Fruit fly (Drosophila melanogaster) whole organism, embryonic: ENCODE data around the gene CG6937.
A peak's percentile ranks its signal among the peaks of the same experiment; 100 is the strongest.

Experiments used
- C15 ChIP-seq: fragments of 200-800 bp; sonication (Bioruptor generic); IDR thresholded peaks from 3 replicates; pipeline ENCODE4 v1.3.6; 2022; ENCODE audit warnings: missing biosample characterization, missing genetic modification characterization
- CG10565 ChIP-seq: fragments of 200-800 bp; sonication (Bioruptor generic); optimal IDR thresholded peaks from 3 replicates; lab custom pipeline; 2016; ENCODE audit warnings: missing biosample characterization, mild to moderate bottlenecking, missing genetic modification characterization
- CG12299 ChIP-seq: fragments of 200-800 bp; sonication (Bioruptor generic); optimal IDR thresholded peaks from 2 replicates; lab custom pipeline; 2018; ENCODE audit warnings: missing biosample characterization, mild to moderate bottlenecking, missing genetic modification characterization
- CG12391 ChIP-seq: fragments of 200-800 bp; sonication (Bioruptor generic); optimal IDR thresholded peaks from 3 replicates; lab custom pipeline; 2018; ENCODE audit warnings: missing biosample characterization, mild to moderate bottlenecking, missing genetic modification characterization, moderate library complexity
- CG13287 ChIP-seq: fragments of 200-800 bp; sonication (Bioruptor generic); IDR thresholded peaks from 2 replicates; pipeline ENCODE4 v1.3.6; 2022; ENCODE audit warnings: missing biosample characterization, missing genetic modification characterization; ENCODE audit not compliant: partially characterized antibody
- CG13775 ChIP-seq: fragments of 200-800 bp; sonication (Bioruptor generic); optimal IDR thresholded peaks from 3 replicates; lab custom pipeline; 2017; ENCODE audit warnings: missing biosample characterization, mild to moderate bottlenecking, missing genetic modification characterization
- CG2129 ChIP-seq: fragments of 200-800 bp; sonication (Bioruptor generic); IDR thresholded peaks from 2 replicates; pipeline ENCODE4 v1.3.6; 2022; ENCODE audit warnings: missing biosample characterization, missing genetic modification characterization; ENCODE audit not compliant: partially characterized antibody
- CG3163 ChIP-seq: fragments of 200-800 bp; sonication (Bioruptor generic); optimal IDR thresholded peaks from 3 replicates; lab custom pipeline; 2016; ENCODE audit warnings: missing biosample characterization, missing genetic modification characterization
- CG33213 ChIP-seq: fragments of 200-800 bp; sonication (Bioruptor generic); optimal IDR thresholded peaks from 3 replicates; lab custom pipeline; 2016; ENCODE audit warnings: missing biosample characterization, missing genetic modification characterization
- CG4617 ChIP-seq: fragments of 200-800 bp; sonication (Bioruptor generic); optimal IDR thresholded peaks from 3 replicates; lab custom pipeline; 2016; ENCODE audit warnings: missing biosample characterization, missing genetic modification characterization, borderline replicate concordance
- CG4854 ChIP-seq: fragments of 200-800 bp; sonication (Bioruptor generic); optimal IDR thresholded peaks from 2 replicates; lab custom pipeline; 2016; ENCODE audit warnings: missing biosample characterization, missing genetic modification characterization, inconsistent platforms
- CG5180 ChIP-seq: fragments of 200-800 bp; sonication (Bioruptor generic); optimal IDR thresholded peaks from 3 replicates; lab custom pipeline; 2017; ENCODE audit warnings: missing biosample characterization, missing genetic modification characterization, mild to moderate bottlenecking, moderate library complexity, missing genetic modification reagents
- CG6175 ChIP-seq: fragments of 200-800 bp; sonication (Bioruptor generic); IDR thresholded peaks from 3 replicates; pipeline ENCODE4 v1.3.6; 2022; ENCODE audit warnings: missing biosample characterization, missing genetic modification characterization
- CG6791 ChIP-seq: fragments of 200-800 bp; sonication (Bioruptor generic); IDR thresholded peaks from 3 replicates; pipeline ENCODE4 v1.3.6; 2022; ENCODE audit warnings: missing biosample characterization, missing genetic modification characterization; ENCODE audit not compliant: partially characterized antibody
- CG7745 ChIP-seq: fragments of 200-800 bp; sonication (Bioruptor generic); optimal IDR thresholded peaks from 2 replicates; lab custom pipeline; 2018; ENCODE audit warnings: missing biosample characterization, mild to moderate bottlenecking, missing genetic modification characterization, moderate library complexity
- CG8765 ChIP-seq: fragments of 200-800 bp; sonication (Bioruptor generic); IDR thresholded peaks from 2 replicates; pipeline ENCODE4 v1.3.6; 2022; ENCODE audit warnings: missing biosample characterization, missing genetic modification characterization
- CG9876 ChIP-seq: fragments of 200-800 bp; sonication (Bioruptor generic); optimal IDR thresholded peaks from 2 replicates; lab custom pipeline; 2016; ENCODE audit warnings: missing biosample characterization, missing genetic modification characterization
- CHES-1-like ChIP-seq: fragments of 200-800 bp; sonication (Bioruptor generic); optimal IDR thresholded peaks from 2 replicates; lab custom pipeline; 2016; ENCODE audit warnings: missing biosample characterization, missing genetic modification characterization
- CoRest ChIP-seq: fragments of 200-800 bp; sonication (Bioruptor generic); optimal IDR thresholded peaks from 3 replicates; lab custom pipeline; 2018; ENCODE audit warnings: missing biosample characterization, mild to moderate bottlenecking, missing genetic modification characterization, moderate library complexity
- Dip2 ChIP-seq: fragments of 200-800 bp; sonication (Bioruptor generic); IDR thresholded peaks from 2 replicates; pipeline ENCODE4 v1.3.6; 2022; ENCODE audit warnings: missing biosample characterization, missing genetic modification characterization
- E2f2 ChIP-seq: fragments of 200-800 bp; sonication (Bioruptor generic); IDR thresholded peaks from 2 replicates; pipeline ENCODE4 v1.3.6; 2022; ENCODE audit warnings: missing biosample characterization, missing genetic modification characterization
- Ets65A ChIP-seq: fragments of 200-800 bp; sonication (Bioruptor generic); peaks from one replicate; lab custom pipeline; 2016; ENCODE audit warnings: missing biosample characterization, missing genetic modification characterization
- Fer1 ChIP-seq: fragments of 200-800 bp; sonication (Bioruptor generic); optimal IDR thresholded peaks from 2 replicates; lab custom pipeline; 2017; ENCODE audit warnings: missing biosample characterization, mild to moderate bottlenecking, missing genetic modification characterization
- Hr3 ChIP-seq: fragments of 200-800 bp; sonication (Bioruptor generic); optimal IDR thresholded peaks from 3 replicates; lab custom pipeline; 2016; ENCODE audit warnings: missing biosample characterization, missing genetic modification characterization
- Hsf ChIP-seq: fragments of 200-800 bp; sonication (Bioruptor generic); optimal IDR thresholded peaks from 3 replicates; lab custom pipeline; 2016; ENCODE audit warnings: missing biosample characterization, missing genetic modification characterization
- MESR4 ChIP-seq: fragments of 200-800 bp; sonication (Bioruptor generic); optimal IDR thresholded peaks from 2 replicates; lab custom pipeline; 2018; ENCODE audit warnings: missing biosample characterization, mild to moderate bottlenecking, missing genetic modification characterization, moderate library complexity
- Max ChIP-seq: fragments of 200-800 bp; sonication (Bioruptor generic); optimal IDR thresholded peaks from 2 replicates; lab custom pipeline; 2016; ENCODE audit warnings: missing biosample characterization, mild to moderate bottlenecking, missing genetic modification characterization
- Nf-YC ChIP-seq: fragments of 200-800 bp; optimal IDR thresholded peaks from 3 replicates; lab custom pipeline; 2019; ENCODE audit warnings: missing biosample characterization, mild to moderate bottlenecking, missing genetic modification characterization, moderate library complexity
- Six4 ChIP-seq: fragments of 200-800 bp; sonication (Bioruptor generic); optimal IDR thresholded peaks from 2 replicates; lab custom pipeline; 2016; ENCODE audit warnings: missing biosample characterization, missing genetic modification characterization
- Sry-δ ChIP-seq: fragments of 200-800 bp; sonication (Bioruptor generic); optimal IDR thresholded peaks from 2 replicates; lab custom pipeline; 2016; ENCODE audit warnings: missing biosample characterization, missing genetic modification characterization
- Xrp1 ChIP-seq: fragments of 200-800 bp; sonication (Bioruptor generic); IDR thresholded peaks from 2 replicates; pipeline ENCODE4 v1.3.6; 2022; ENCODE audit warnings: missing biosample characterization, missing genetic modification characterization
- ara ChIP-seq: fragments of 200-800 bp; sonication (Bioruptor generic); IDR thresholded peaks from 2 replicates; pipeline ENCODE4 v1.3.6; 2022; ENCODE audit warnings: missing biosample characterization, missing genetic modification characterization
- ash1 ChIP-seq: fragments of 200-800 bp; sonication (Bioruptor generic); optimal IDR thresholded peaks from 2 replicates; lab custom pipeline; 2018; ENCODE audit warnings: missing biosample characterization, mild to moderate bottlenecking, missing genetic modification characterization
- az2 ChIP-seq: fragments of 200-800 bp; sonication (Bioruptor generic); optimal IDR thresholded peaks from 3 replicates; lab custom pipeline; 2016; ENCODE audit warnings: missing biosample characterization, missing genetic modification characterization
- cad ChIP-seq: fragments of >200 bp; optimal IDR thresholded peaks from 2 replicates; lab custom pipeline; 2017; ENCODE audit warnings: missing biosample characterization, missing genetic modification characterization
- crp ChIP-seq, 2 experiments: fragments of 200-800 bp; sonication (Bioruptor generic); optimal IDR thresholded peaks; 2 replicates in 1 of 2; 3 replicates in 1 of 2; lab custom pipeline; 2017; ENCODE audit warnings: missing biosample characterization in 2 of 2, missing genetic modification characterization in 2 of 2, mild to moderate bottlenecking in 1 of 2, moderate library complexity in 1 of 2
- dan ChIP-seq: fragments of 200-800 bp; sonication (Bioruptor generic); IDR thresholded peaks from 2 replicates; pipeline ENCODE4 v1.3.6; 2022; ENCODE audit warnings: missing biosample characterization, missing genetic modification characterization
- dm ChIP-seq: fragments of 200-800 bp; sonication (Bioruptor generic); optimal IDR thresholded peaks from 3 replicates; lab custom pipeline; 2016; ENCODE audit warnings: missing biosample characterization, missing genetic modification characterization
- dpn ChIP-seq, 2 experiments: fragments of 200-800 bp; sonication (Bioruptor generic); optimal IDR thresholded peaks; 3 replicates each; lab custom pipeline; 2016; ENCODE audit warnings: missing biosample characterization in 2 of 2, missing genetic modification characterization in 2 of 2
- ftz-f1 ChIP-seq: fragments of 200-800 bp; sonication (Bioruptor generic); optimal IDR thresholded peaks from 2 replicates; lab custom pipeline; 2016; ENCODE audit warnings: missing biosample characterization, missing genetic modification characterization
- gfzf ChIP-seq: fragments of 200-800 bp; sonication (Bioruptor generic); optimal IDR thresholded peaks from 2 replicates; lab custom pipeline; 2016; ENCODE audit warnings: missing biosample characterization, mild to moderate bottlenecking, missing genetic modification characterization, moderate library complexity
- ham ChIP-seq: fragments of 200-800 bp; sonication (Bioruptor generic); IDR thresholded peaks from 2 replicates; pipeline ENCODE4 v1.3.6; 2022; ENCODE audit warnings: missing biosample characterization, missing genetic modification characterization
- hb ChIP-seq: fragments of 200-800 bp; sonication (Bioruptor generic); IDR thresholded peaks from 3 replicates; pipeline ENCODE4 v1.3.6; 2022; ENCODE audit warnings: missing biosample characterization, missing genetic modification characterization; ENCODE audit not compliant: partially characterized antibody
- pzg ChIP-seq: fragments of 200-800 bp; sonication (Bioruptor generic); optimal IDR thresholded peaks from 3 replicates; lab custom pipeline; 2018; ENCODE audit warnings: missing biosample characterization, mild to moderate bottlenecking, missing genetic modification characterization, moderate library complexity
- row ChIP-seq: fragments of 200-800 bp; sonication (Bioruptor generic); IDR thresholded peaks from 3 replicates; pipeline ENCODE4 v1.3.6; 2022; ENCODE audit warnings: missing biosample characterization, missing genetic modification characterization
- sc ChIP-seq, 3 experiments: fragments of >200 bp in 2 of 3; fragments of 200-800 bp in 1 of 3; sonication (Bioruptor generic) in 1 of 3; optimal IDR thresholded peaks; 2 replicates in 2 of 3; 3 replicates in 1 of 3; lab custom pipeline; 2017; ENCODE audit warnings: mild to moderate bottlenecking in 1 of 3, missing biosample characterization in 1 of 3, missing genetic modification characterization in 1 of 3, missing genetic modification reagents in 1 of 3
- sisA ChIP-seq: fragments of 200-800 bp; sonication (Bioruptor generic); IDR thresholded peaks from 2 replicates; pipeline ENCODE4 v1.3.6; 2022; ENCODE audit warnings: missing biosample characterization, missing genetic modification characterization
- tin ChIP-seq: fragments of 200-800 bp; sonication (Bioruptor generic); optimal IDR thresholded peaks from 3 replicates; lab custom pipeline; 2016; ENCODE audit warnings: missing biosample characterization, missing genetic modification characterization
- zen ChIP-seq: fragments of 200-800 bp; sonication (Bioruptor generic); optimal IDR thresholded peaks from 3 replicates; lab custom pipeline; 2018; ENCODE audit warnings: missing biosample characterization, mild to moderate bottlenecking, missing genetic modification characterization, moderate library complexity
- zfh1 ChIP-seq: fragments of 200-800 bp; sonication (Bioruptor generic); IDR thresholded peaks from 3 replicates; pipeline ENCODE4 v1.3.6; 2022; ENCODE audit warnings: missing biosample characterization, missing genetic modification characterization

Gene CG6937

DNA sequence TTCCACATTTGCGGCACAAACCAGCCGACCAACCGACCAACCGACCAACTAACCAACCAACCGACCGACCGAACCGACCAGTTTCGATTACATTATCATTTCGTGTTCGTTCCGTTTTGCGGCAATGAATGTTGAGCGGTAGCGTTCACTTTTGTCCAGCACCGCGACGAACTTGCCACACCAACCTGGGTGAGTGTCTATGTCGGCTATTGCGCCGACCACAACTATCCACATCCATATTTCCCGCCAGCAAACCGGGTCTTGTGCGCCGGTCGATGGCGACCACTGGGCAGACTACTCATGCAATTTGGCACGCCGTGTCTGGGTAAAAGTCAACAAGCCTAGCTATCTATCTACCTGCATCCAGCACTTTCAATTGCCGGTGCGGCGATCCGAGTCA lies 7.6 kb upstream of the CG6937 start:
- TF ChIP-seq CG4854 (no peak), gfzf (no peak), CG2129 (no peak), CG8765 (GFP tag; lab: Robert Waterston, UW) (no peak), CG5180 (GFP tag; lab: Kevin White, UChicago) (peak; percentile 73), ham (GFP tag; lab: Robert Waterston, UW) (no peak), Xrp1 (GFP tag; lab: Robert Waterston, UW) (no peak), ara (no peak), CG6175 (GFP tag; lab: Robert Waterston, UW) (peak; percentile 55; the same call in 1 of the 3 replicates), row (no peak)

DNA sequence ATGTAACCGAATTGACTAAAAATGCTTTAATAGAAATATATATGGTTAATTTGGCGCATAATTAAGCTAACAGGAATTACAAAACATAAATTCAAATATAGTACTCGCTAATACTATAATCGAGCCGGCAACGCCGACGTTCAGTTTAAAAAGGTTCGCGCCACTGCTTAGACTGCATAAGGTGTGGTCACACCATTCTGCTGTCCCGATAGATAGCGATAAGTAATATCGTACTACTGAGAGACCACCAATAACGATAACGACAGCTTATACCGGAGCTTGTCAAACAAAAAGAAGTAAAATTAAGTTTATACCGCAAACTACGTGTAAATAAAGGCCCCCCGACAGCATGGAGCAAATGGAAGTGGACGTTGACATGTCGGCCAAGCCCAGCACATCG lies 4.0 kb upstream of the CG6937 start, which contains the start of gene CSN6:
Gene CSN6, plus strand, starts transcription at position 228 of the 400 bp plus-strand sequence.
- TF ChIP-seq hb (peak; percentile 88), cad (no peak), sc (optimal IDR thresholded peaks at IDR 0.05; lab: Kevin White, UChicago) (no peak), sc (GFP tag; optimal IDR thresholded peaks at IDR 0.05; lab: Kevin White, UChicago) (no peak), CG13775 (GFP tag; lab: Kevin White, UChicago) (no peak), CG6791 (GFP tag; lab: Robert Waterston, UW) (peak; percentile 90), dm (GFP tag; lab: Kevin White, UChicago) (peak; percentile 8), dan (GFP tag; lab: Robert Waterston, UW) (no peak), tin (GFP tag; lab: Kevin White, UChicago) (peak; percentile 1), dpn (GFP tag; optimal IDR thresholded peaks at IDR 0.05; lab: Kevin White, UChicago) (peak in 1 of 2 experiments; percentile 22), ftz-f1 (GFP tag; lab: Kevin White, UChicago) (peak; percentile 42), CG10565 (GFP tag; lab: Kevin White, UChicago) (no peak), CG12299 (no peak), MESR4 (GFP tag; lab: Kevin White, UChicago) (peak; percentile 56), Sry-δ (GFP tag; lab: Kevin White, UChicago) (peak; percentile 91), CG3163 (GFP tag; lab: Kevin White, UChicago) (no peak), Fer1 (GFP tag; lab: Kevin White, UChicago) (peak; percentile 20), sisA (no peak), CG4617 (GFP tag; lab: Kevin White, UChicago) (peak; percentile 37), Max (no peak), CG9876 (GFP tag; lab: Kevin White, UChicago) (no peak), Six4 (no peak), CG12391 (tag; lab: Kevin White, UChicago) (no peak), crp (GFP tag; optimal IDR thresholded peaks at IDR 0.05; lab: Kevin White, UChicago) (peak in 1 of 2 experiments; percentile 57), az2 (no peak), CG7745 (tag; lab: Kevin White, UChicago) (no peak), Hsf (GFP tag; lab: Kevin White, UChicago) (no peak), CoRest (tag; lab: Kevin White, UChicago) (peak; percentile 9), zfh1 (GFP tag; lab: Robert Waterston, UW) (no peak), CG13287 (GFP tag; lab: Robert Waterston, UW) (peak; percentile 96), C15 (GFP tag; lab: Robert Waterston, UW) (no peak; the same call in 2 of the 3 replicates), Nf-YC (tag; lab: Kevin White, UChicago) (peak; percentile 68), CHES-1-like (GFP tag; lab: Kevin White, UChicago) (no peak), zen (peak; percentile 27), Hr3 (no peak), ash1 (GFP tag; lab: Kevin White, UChicago) (no peak), pzg (GFP tag; lab: Kevin White, UChicago) (peak; percentile 99), E2f2 (GFP tag; lab: Robert Waterston, UW) (peak; percentile 91), Dip2 (no peak), Ets65A (GFP tag; lab: Kevin White, UChicago) (peak; percentile 91), CG33213 (GFP tag; lab: Kevin White, UChicago) (peak; percentile 60)
